Worm (Caenorhabditis elegans) whole organism, L2 larva: Measurements from ENCODE around the gene pnc-1.

Experiments used
- C34F6.9 ChIP-seq: fragments of 150-350 bp; optimal IDR thresholded peaks from 2 replicates; lab custom pipeline; 2014; ENCODE audit warnings: missing biosample characterization, missing genetic modification characterization
- F13H6.1 ChIP-seq: sonication (generic microtip); optimal IDR thresholded peaks from 2 replicates; lab custom pipeline; 2016; ENCODE audit warnings: missing genetic modification characterization, missing compliant biosample characterization
- R02D3.7 ChIP-seq: fragments of 150-350 bp; optimal IDR thresholded peaks from 2 replicates; lab custom pipeline; 2014; ENCODE audit warnings: missing biosample characterization, missing genetic modification characterization
- Y55F3AM.14 ChIP-seq: fragments of 200-800 bp; sonication (Bioruptor generic); optimal IDR thresholded peaks from 2 replicates; lab custom pipeline; 2018; ENCODE audit warnings: mild to moderate bottlenecking, missing genetic modification characterization, missing compliant biosample characterization
- ZK546.5 ChIP-seq: sonication (generic microtip); optimal IDR thresholded peaks from 2 replicates; lab custom pipeline; 2017; ENCODE audit warnings: missing biosample characterization, missing genetic modification characterization
- alr-1 ChIP-seq: fragments of 150-350 bp; optimal IDR thresholded peaks from 2 replicates; lab custom pipeline; 2014; ENCODE audit warnings: missing biosample characterization, missing genetic modification characterization
- aly-2 ChIP-seq: fragments of 150-350 bp; optimal IDR thresholded peaks from 2 replicates; lab custom pipeline; 2014; ENCODE audit warnings: missing biosample characterization, missing genetic modification characterization
- ama-1 ChIP-seq: fragments of 150-350 bp; optimal IDR thresholded peaks from 2 replicates; lab custom pipeline; 2018; ENCODE audit warnings: inconsistent platforms
- blmp-1 ChIP-seq: sonication (generic microtip); optimal IDR thresholded peaks from 2 replicates; lab custom pipeline; 2017; ENCODE audit warnings: missing genetic modification characterization, mild to moderate bottlenecking, missing compliant biosample characterization, antibody characterized with exemption, moderate library complexity; ENCODE audit not compliant: insufficient read depth
- ceh-16 ChIP-seq: fragments of 150-350 bp; optimal IDR thresholded peaks from 2 replicates; lab custom pipeline; 2014; ENCODE audit warnings: missing biosample characterization, missing genetic modification characterization
- ceh-82 ChIP-seq: fragments of 150-350 bp; optimal IDR thresholded peaks from 2 replicates; lab custom pipeline; 2014; ENCODE audit warnings: missing biosample characterization, missing genetic modification characterization
- crh-2 ChIP-seq: sonication (generic microtip); optimal IDR thresholded peaks from 2 replicates; lab custom pipeline; 2017; ENCODE audit warnings: missing biosample characterization, missing genetic modification characterization
- dmd-4 ChIP-seq: sonication (generic microtip); optimal IDR thresholded peaks from 2 replicates; lab custom pipeline; 2017; ENCODE audit warnings: missing biosample characterization, missing genetic modification characterization
- egl-27 ChIP-seq: sonication (generic microtip); optimal IDR thresholded peaks from 3 replicates; lab custom pipeline; 2017; ENCODE audit warnings: missing biosample characterization, missing genetic modification reagents, missing genetic modification characterization
- elt-1 ChIP-seq: fragments of 150-350 bp; optimal IDR thresholded peaks from 2 replicates; lab custom pipeline; 2014; ENCODE audit warnings: missing biosample characterization, missing genetic modification characterization
- fos-1 ChIP-seq: fragments of 150-350 bp; optimal IDR thresholded peaks from 2 replicates; lab custom pipeline; 2014; ENCODE audit warnings: missing biosample characterization, missing genetic modification characterization
- gmeb-1 ChIP-seq: fragments of 150-350 bp; optimal IDR thresholded peaks from 2 replicates; lab custom pipeline; 2014; ENCODE audit warnings: missing biosample characterization, missing genetic modification characterization
- lin-11 ChIP-seq: fragments of 150-350 bp; sonication (generic microtip); optimal IDR thresholded peaks from 2 replicates; lab custom pipeline; 2014; ENCODE audit warnings: missing biosample characterization, missing genetic modification characterization, inconsistent platforms, mixed read lengths
- lin-13 ChIP-seq: fragments of 150-350 bp; optimal IDR thresholded peaks from 2 replicates; lab custom pipeline; 2014; ENCODE audit warnings: missing biosample characterization, missing genetic modification reagents, missing genetic modification characterization
- lin-39 ChIP-seq: fragments of 150-350 bp; optimal IDR thresholded peaks from 2 replicates; lab custom pipeline; 2014; ENCODE audit warnings: missing biosample characterization, missing genetic modification reagents, missing genetic modification characterization
- lsy-2 ChIP-seq, 2 experiments: fragments of 150-350 bp in 1 of 2; sonication (generic microtip) in 1 of 2; optimal IDR thresholded peaks; 2 replicates each; lab custom pipeline; 2014 to 2017; ENCODE audit warnings: missing biosample characterization in 2 of 2, missing genetic modification characterization in 2 of 2
- mab-5 ChIP-seq: fragments of 150-350 bp; optimal IDR thresholded peaks from 2 replicates; lab custom pipeline; 2014; ENCODE audit warnings: missing biosample characterization, missing genetic modification characterization
- mbf-1 ChIP-seq: sonication (generic microtip); optimal IDR thresholded peaks from 2 replicates; lab custom pipeline; 2017; ENCODE audit warnings: missing biosample characterization, missing genetic modification characterization
- mdl-1 ChIP-seq, 2 experiments: fragments of 150-350 bp in 1 of 2; sonication (generic microtip) in 1 of 2; optimal IDR thresholded peaks; 2 replicates each; lab custom pipeline; 2017; ENCODE audit warnings: missing biosample characterization in 2 of 2, missing genetic modification characterization in 2 of 2
- nhr-10 ChIP-seq: sonication (generic microtip); optimal IDR thresholded peaks from 2 replicates; lab custom pipeline; 2017; ENCODE audit warnings: missing biosample characterization, missing genetic modification characterization
- nhr-12 ChIP-seq: fragments of 150-350 bp; optimal IDR thresholded peaks from 2 replicates; lab custom pipeline; 2014; ENCODE audit warnings: missing biosample characterization, missing genetic modification characterization
- nhr-129 ChIP-seq: fragments of 150-350 bp; optimal IDR thresholded peaks from 2 replicates; lab custom pipeline; 2014; ENCODE audit warnings: missing biosample characterization, missing genetic modification characterization
- nhr-23 ChIP-seq: fragments of 150-350 bp; optimal IDR thresholded peaks from 2 replicates; lab custom pipeline; 2014; ENCODE audit warnings: missing biosample characterization, missing genetic modification reagents, missing genetic modification characterization
- nhr-237 ChIP-seq: fragments of 150-350 bp; optimal IDR thresholded peaks from 2 replicates; lab custom pipeline; 2014; ENCODE audit warnings: missing biosample characterization, missing genetic modification characterization
- nhr-25 ChIP-seq: fragments of 150-350 bp; sonication (generic microtip); optimal IDR thresholded peaks from 3 replicates; lab custom pipeline; 2014; ENCODE audit warnings: missing biosample characterization, missing genetic modification characterization
- nhr-77 ChIP-seq: fragments of 150-350 bp; optimal IDR thresholded peaks from 2 replicates; lab custom pipeline; 2014; ENCODE audit warnings: missing biosample characterization, missing genetic modification characterization
- skn-1 ChIP-seq: sonication (generic microtip); optimal IDR thresholded peaks from 2 replicates; lab custom pipeline; 2017; ENCODE audit warnings: missing biosample characterization, missing genetic modification characterization
- sma-3 ChIP-seq: sonication (generic microtip); optimal IDR thresholded peaks from 2 replicates; lab custom pipeline; 2016; ENCODE audit warnings: missing genetic modification reagents, missing genetic modification characterization, missing compliant biosample characterization
- sma-9 ChIP-seq, 2 experiments: fragments of 150-350 bp in 1 of 2; sonication (generic microtip) in 1 of 2; optimal IDR thresholded peaks; 2 replicates each; lab custom pipeline; 2014 to 2016; ENCODE audit warnings: missing genetic modification characterization in 2 of 2, mild to moderate bottlenecking in 1 of 2, missing biosample characterization in 1 of 2, missing compliant biosample characterization in 1 of 2, missing genetic modification reagents in 1 of 2, moderate library complexity in 1 of 2
- unc-39 ChIP-seq: fragments of 150-350 bp; optimal IDR thresholded peaks from 2 replicates; lab custom pipeline; 2014; ENCODE audit warnings: missing biosample characterization, missing genetic modification characterization
- unc-55 ChIP-seq: fragments of 150-350 bp; sonication (generic microtip); optimal IDR thresholded peaks from 3 replicates; lab custom pipeline; 2014; ENCODE audit warnings: missing biosample characterization, missing genetic modification reagents, missing genetic modification characterization
- unc-62 ChIP-seq: fragments of 150-350 bp; optimal IDR thresholded peaks from 2 replicates; lab custom pipeline; 2014; ENCODE audit warnings: missing biosample characterization, missing genetic modification reagents, missing genetic modification characterization
- ztf-1 ChIP-seq: fragments of 200-800 bp; sonication (Bioruptor generic); conservative IDR thresholded peaks from 2 replicates; pipeline ENCODE4 v1.3.6; 2022; ENCODE audit warnings: missing genetic modification characterization, missing compliant biosample characterization
- ztf-11 ChIP-seq: sonication (generic microtip); optimal IDR thresholded peaks from 2 replicates; lab custom pipeline; 2017; ENCODE audit warnings: missing biosample characterization, missing genetic modification characterization
- ztf-4 ChIP-seq: fragments of 150-350 bp; optimal IDR thresholded peaks from 2 replicates; lab custom pipeline; 2014; ENCODE audit warnings: missing biosample characterization, missing genetic modification characterization

pnc-1 gene

DNA sequence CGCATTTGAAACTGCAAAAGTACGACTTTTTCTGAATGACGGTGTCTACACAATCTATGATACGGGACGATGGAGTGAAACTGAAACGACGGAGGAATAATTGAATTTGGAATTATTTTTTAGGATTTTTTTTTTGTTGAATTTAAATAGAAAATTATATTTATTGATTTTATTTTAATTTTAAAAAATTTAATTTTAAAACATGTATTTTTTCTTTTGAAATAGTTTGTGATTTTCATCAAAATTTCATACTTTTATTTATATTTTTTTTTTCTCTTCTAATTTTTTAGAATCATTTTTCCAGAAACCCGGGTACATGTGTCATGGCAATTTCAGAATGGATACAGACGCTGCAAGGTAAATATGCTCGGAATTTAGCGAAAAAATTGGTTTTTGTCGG is 23.6 kb downstream of the pnc-1 start, which contains the start of gene Y38C1AA.1:
Gene Y38C1AA.1 (plus strand): TSS at position 301 of the 400 bp plus-strand sequence.
- no peak for TF ChIP-seq egl-27 (tag; lab: Kevin White, UChicago)
- TF ChIP-seq nhr-23: no peak
- TF ChIP-seq ztf-1 (GFP tag; lab: Robert Waterston, UW): no peak
- TF ChIP-seq blmp-1 (tag; lab: Kevin White, UChicago): no peak
- no peak for TF ChIP-seq ztf-11 (tag; lab: Kevin White, UChicago)
- TF ChIP-seq nhr-237 (tag; lab: Kevin White, UChicago): no peak
- no peak for TF ChIP-seq aly-2
- no peak for TF ChIP-seq nhr-77 (tag; lab: Kevin White, UChicago)
- no peak for TF ChIP-seq unc-62
- no peak for TF ChIP-seq unc-39
- no peak for TF ChIP-seq nhr-12
- TF ChIP-seq nhr-25 (tag; lab: Kevin White, UChicago): no peak
- TF ChIP-seq Y55F3AM.14 (GFP tag; lab: Kevin White, UChicago): no peak

DNA sequence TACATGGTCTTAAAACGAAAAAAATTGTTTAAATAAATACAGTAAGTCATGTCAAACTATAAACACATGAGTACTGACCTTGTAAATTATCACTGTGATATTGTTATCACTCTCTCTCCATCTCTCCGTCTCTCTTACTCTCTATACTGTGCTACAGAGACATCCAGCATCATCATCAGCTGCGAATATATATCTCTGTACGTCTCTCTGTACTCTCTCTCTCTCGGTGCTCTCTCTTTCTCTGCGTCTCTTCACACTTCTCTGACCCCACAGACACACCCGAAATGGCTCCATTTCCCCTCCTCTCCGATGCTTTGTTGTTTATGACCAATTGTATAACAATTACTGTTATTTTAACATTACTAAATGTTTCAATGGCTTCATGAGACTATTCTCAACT is 26.3 kb downstream of the pnc-1 start:
- TF ChIP-seq R02D3.7 (tag; lab: Kevin White, UChicago): no peak
- no peak for TF ChIP-seq nhr-10
- no peak for TF ChIP-seq ceh-82
- TF ChIP-seq fos-1 (tag; lab: Kevin White, UChicago): peak; percentile 56
- peak in 1 of 2 experiments; percentile 36 for TF ChIP-seq lsy-2 (tag; optimal IDR thresholded peaks at IDR 0.05; lab: Kevin White, UChicago)
- TF ChIP-seq nhr-25 (tag; lab: Kevin White, UChicago): no peak
- TF ChIP-seq crh-2 (tag; lab: Kevin White, UChicago): peak; percentile 53
- TF ChIP-seq lin-11 (tag; lab: Kevin White, UChicago): no peak
- no peak for TF ChIP-seq mdl-1 (tag; optimal IDR thresholded peaks at IDR 0.05; lab: Kevin White, UChicago)
- no peak for TF ChIP-seq elt-1 (tag; lab: Kevin White, UChicago)
- peak; percentile 48 for TF ChIP-seq nhr-129 (tag; lab: Kevin White, UChicago)
- no peak for TF ChIP-seq alr-1 (tag; lab: Kevin White, UChicago)
- peak; percentile 68 for TF ChIP-seq gmeb-1 (tag; lab: Kevin White, UChicago)
- TF ChIP-seq sma-3 (GFP tag; lab: Kevin White, UChicago): peak; percentile 57
- no peak for TF ChIP-seq aly-2
- peak; percentile 21 for TF ChIP-seq egl-27 (tag; lab: Kevin White, UChicago)
- TF ChIP-seq nhr-12: no peak
- TF ChIP-seq unc-62: no peak
- peak; percentile 27 for TF ChIP-seq C34F6.9 (tag; lab: Kevin White, UChicago)
- TF ChIP-seq mbf-1 (tag; lab: Kevin White, UChicago): no peak
- no peak for TF ChIP-seq ztf-4
- peak; percentile 14 for TF ChIP-seq lin-13 (GFP tag; lab: Kevin White, UChicago)
- peak; percentile 43 for TF ChIP-seq unc-55 (GFP tag; lab: Kevin White, UChicago)
- TF ChIP-seq ama-1: no peak
- TF ChIP-seq F13H6.1 (tag; lab: Kevin White, UChicago): peak; percentile 34
- TF ChIP-seq ceh-16: no peak
- TF ChIP-seq dmd-4 (tag; lab: Kevin White, UChicago): no peak

DNA sequence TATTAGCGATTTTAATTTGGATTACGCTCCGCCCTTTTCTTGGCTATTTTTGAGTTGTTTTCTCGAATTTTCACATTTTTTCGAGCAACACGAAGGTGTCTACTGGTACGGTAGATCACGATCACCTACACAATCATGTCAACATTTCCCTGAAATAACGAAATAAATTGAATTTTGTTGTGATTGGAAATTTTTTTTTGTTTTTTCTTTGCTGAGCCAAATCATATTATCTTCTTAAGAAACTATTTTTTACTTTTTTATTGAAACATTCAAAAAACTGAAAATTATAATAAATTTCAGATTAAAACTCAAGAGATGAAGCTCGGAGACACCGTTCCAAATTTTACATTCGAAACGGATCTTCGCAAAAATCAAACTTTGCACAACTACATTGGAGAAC is 34.0 kb downstream of the pnc-1 start, which contains the start of gene prdx-6:
Gene prdx-6 (plus strand): TSS at position 301 of the 400 bp plus-strand sequence.
- TF ChIP-seq mab-5 (tag; lab: Kevin White, UChicago): no peak
- no peak for TF ChIP-seq lin-11 (tag; lab: Kevin White, UChicago)
- TF ChIP-seq skn-1 (tag; lab: Kevin White, UChicago): no peak
- TF ChIP-seq unc-62: no peak
- TF ChIP-seq lin-13 (GFP tag; lab: Kevin White, UChicago): no peak

ce11 chrIV:231673-232072 is 47.4 kb downstream of the pnc-1 start, which contains the start of gene gtf-2H1:
Gene gtf-2H1, minus strand, starts transcription at chrIV:231773.
- no peak for TF ChIP-seq skn-1 (tag; lab: Kevin White, UChicago)
- no peak for TF ChIP-seq lin-39 (tag; lab: Kevin White, UChicago)
- TF ChIP-seq F13H6.1 (tag; lab: Kevin White, UChicago): no peak
- TF ChIP-seq ceh-16: no peak
- TF ChIP-seq nhr-23: no peak
- no peak for TF ChIP-seq mab-5 (tag; lab: Kevin White, UChicago)
- TF ChIP-seq alr-1 (tag; lab: Kevin White, UChicago): no peak
- TF ChIP-seq Y55F3AM.14 (GFP tag; lab: Kevin White, UChicago): no peak
- TF ChIP-seq sma-3 (GFP tag; lab: Kevin White, UChicago): no peak
- no peak for TF ChIP-seq sma-9 (GFP tag; optimal IDR thresholded peaks at IDR 0.05; lab: Kevin White, UChicago)
- no peak for TF ChIP-seq sma-9 (tag; optimal IDR thresholded peaks at IDR 0.05; lab: Kevin White, UChicago)
- TF ChIP-seq ama-1: no peak
- TF ChIP-seq nhr-77 (tag; lab: Kevin White, UChicago): no peak
- TF ChIP-seq crh-2 (tag; lab: Kevin White, UChicago): no peak
- no peak for TF ChIP-seq ZK546.5 (tag; lab: Kevin White, UChicago)
- no peak for TF ChIP-seq nhr-129 (tag; lab: Kevin White, UChicago)
- no peak for TF ChIP-seq unc-55 (GFP tag; lab: Kevin White, UChicago)
- TF ChIP-seq elt-1 (tag; lab: Kevin White, UChicago): no peak
